Worm (Caenorhabditis elegans) whole organism, young adult: Measurements from ENCODE around the gene C25G4.2.

Source experiments
- F52B5.7 ChIP-seq: sonication (generic microtip); optimal IDR thresholded peaks from 2 replicates; lab custom pipeline; 2016; ENCODE audit warnings: mild to moderate bottlenecking, missing genetic modification characterization, missing compliant biosample characterization
- attf-6 ChIP-seq: fragments of 200-800 bp; sonication (Bioruptor generic); IDR thresholded peaks from 2 replicates; pipeline ENCODE4 v1.3.6; 2022; ENCODE audit warnings: missing genetic modification reagents, missing genetic modification characterization, missing compliant biosample characterization
- dpl-1 ChIP-seq: fragments of 150-350 bp; optimal IDR thresholded peaks from 2 replicates; lab custom pipeline; 2014; ENCODE audit warnings: missing biosample characterization, missing genetic modification reagents, missing genetic modification characterization
- hlh-12 ChIP-seq: sonication (generic microtip); optimal IDR thresholded peaks from 2 replicates; lab custom pipeline; 2016; ENCODE audit warnings: missing genetic modification characterization, missing compliant biosample characterization
- hsf-1 ChIP-seq: fragments of 200-800 bp; sonication (Bioruptor generic); IDR thresholded peaks from 2 replicates; pipeline ENCODE4 v1.3.6; 2022; ENCODE audit warnings: missing genetic modification reagents, missing genetic modification characterization, missing compliant biosample characterization
- nfya-1 ChIP-seq: sonication (generic microtip); optimal IDR thresholded peaks from 2 replicates; lab custom pipeline; 2017; ENCODE audit warnings: antibody characterized with exemption, missing compliant biosample characterization, missing genetic modification characterization, borderline replicate concordance; ENCODE audit not compliant: insufficient read depth
- pha-4 ChIP-seq: fragments of 150-350 bp; sonication (generic microtip); optimal IDR thresholded peaks from 2 replicates; lab custom pipeline; 2014; ENCODE audit warnings: missing biosample characterization, missing genetic modification reagents, missing genetic modification characterization
- rec-8 ChIP-seq, 2 experiments: sonication (generic microtip); optimal IDR thresholded peaks; 2 replicates each; lab custom pipeline; 2016; ENCODE audit warnings: mild to moderate bottlenecking in 2 of 2, missing genetic modification characterization in 2 of 2, missing genetic modification reagents in 2 of 2, missing genotype in 2 of 2, missing biosample characterization in 1 of 2, missing compliant biosample characterization in 1 of 2, moderate library complexity in 1 of 2
- rpc-1 ChIP-seq, 2 experiments: fragments of 150-350 bp in 1 of 2; sonication (generic microtip) in 1 of 2; optimal IDR thresholded peaks; 2 replicates each; lab custom pipeline; 2014 to 2018; ENCODE audit warnings: missing biosample characterization in 1 of 2, missing genetic modification characterization in 1 of 2, missing genetic modification reagents in 1 of 2, missing genotype in 1 of 2

DNA sequence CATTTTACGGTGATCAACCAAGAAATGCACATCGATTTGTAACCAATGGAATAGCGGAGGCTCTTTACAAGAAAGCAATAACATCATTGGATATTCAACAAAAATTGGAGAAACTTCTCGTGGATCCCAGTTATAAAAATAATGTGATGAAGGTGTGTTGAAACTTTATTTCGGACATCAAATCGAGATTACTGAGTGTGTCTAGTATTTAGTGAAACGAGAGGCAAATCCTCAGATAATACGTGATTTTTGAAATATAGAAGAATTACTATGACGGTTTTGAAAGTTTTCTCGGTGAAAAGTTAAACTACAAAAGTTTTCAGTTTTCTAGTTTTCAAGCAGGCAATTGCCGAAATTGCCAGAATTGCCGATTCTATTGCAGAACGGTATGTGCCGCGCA is 12.1 kb downstream of the C25G4.2 start:
- no peak for TF ChIP-seq nfya-1 (tag; lab: Kevin White, UChicago)
- TF ChIP-seq attf-6 (GFP tag; lab: Robert Waterston, UW) = no peak
- TF ChIP-seq hsf-1 (GFP tag; lab: Robert Waterston, UW) = no peak
- TF ChIP-seq F52B5.7 (tag; lab: Kevin White, UChicago) = no peak
- TF ChIP-seq hlh-12 (tag; lab: Kevin White, UChicago) = no peak
- no peak for TF ChIP-seq rec-8 (tag; optimal IDR thresholded peaks at IDR 0.05; lab: Kevin White, UChicago)
- TF ChIP-seq dpl-1 (GFP tag; lab: Kevin White, UChicago) = no peak
- no peak for TF ChIP-seq pha-4 (tag; lab: Kevin White, UChicago)
- no peak for TF ChIP-seq rpc-1 (optimal IDR thresholded peaks at IDR 0.05; lab: Kevin White, UChicago)
- TF ChIP-seq rpc-1 (tag; optimal IDR thresholded peaks at IDR 0.05; lab: Kevin White, UChicago) = no peak
